Worm (Caenorhabditis elegans): Measurements from ENCODE around the gene dnj-20.

Gene dnj-20

DNA sequence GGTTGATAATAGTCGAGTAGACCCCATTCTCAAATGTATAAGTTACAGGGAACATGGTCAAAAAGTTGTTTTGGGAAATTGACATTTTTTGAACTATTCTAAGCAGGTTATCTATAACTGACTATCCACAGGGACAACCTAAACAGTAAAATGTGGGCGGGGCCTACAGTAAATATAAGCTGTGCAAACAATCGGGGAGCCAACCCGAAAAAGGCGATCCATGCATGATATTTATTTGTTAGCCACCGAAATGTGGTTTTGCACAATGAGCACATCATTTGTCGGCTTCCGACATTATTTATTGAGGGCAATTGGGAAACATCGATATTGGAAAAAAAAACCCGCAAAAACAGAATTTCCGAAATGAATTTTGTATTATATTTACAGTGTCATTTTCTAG is 9.2 kb downstream of the dnj-20 start, which contains the start of gene hlh-6:
Gene hlh-6, minus strand, starts transcription at position 101 of the 400 bp plus-strand sequence.
- TF ChIP-seq ceh-13 (GFP tag; optimal IDR thresholded peaks at IDR 0.05): no peak
- TF ChIP-seq ama-1 (optimal IDR thresholded peaks at IDR 0.05): no peak
- no peak for TF ChIP-seq ceh-36 (tag; optimal IDR thresholded peaks at IDR 0.05)
- no peak for TF ChIP-seq flt-1 (GFP tag; IDR thresholded peaks at IDR 0.05)
- no peak for TF ChIP-seq hnd-1 (tag; optimal IDR thresholded peaks at IDR 0.05)
- no peak for TF ChIP-seq hmg-4 (GFP tag; optimal IDR thresholded peaks at IDR 0.05)
- TF ChIP-seq scrt-1 (GFP tag; IDR thresholded peaks at IDR 0.05): no peak
- no peak for TF ChIP-seq F13C5.2 (tag; optimal IDR thresholded peaks at IDR 0.05)
- no peak for TF ChIP-seq B0310.2 (tag; optimal IDR thresholded peaks at IDR 0.05)
- no peak for TF ChIP-seq pes-1 (GFP tag; IDR thresholded peaks at IDR 0.05)
- TF ChIP-seq tra-4 (tag; optimal IDR thresholded peaks at IDR 0.05): no peak
- TF ChIP-seq tbx-11 (GFP tag; IDR thresholded peaks at IDR 0.05): no peak
- no peak for TF ChIP-seq sea-1 (GFP tag; conservative IDR thresholded peaks at IDR 0.05)
- no peak for TF ChIP-seq ets-7 (tag; optimal IDR thresholded peaks at IDR 0.05)
- no peak for TF ChIP-seq aly-1 (tag; optimal IDR thresholded peaks at IDR 0.05)

DNA sequence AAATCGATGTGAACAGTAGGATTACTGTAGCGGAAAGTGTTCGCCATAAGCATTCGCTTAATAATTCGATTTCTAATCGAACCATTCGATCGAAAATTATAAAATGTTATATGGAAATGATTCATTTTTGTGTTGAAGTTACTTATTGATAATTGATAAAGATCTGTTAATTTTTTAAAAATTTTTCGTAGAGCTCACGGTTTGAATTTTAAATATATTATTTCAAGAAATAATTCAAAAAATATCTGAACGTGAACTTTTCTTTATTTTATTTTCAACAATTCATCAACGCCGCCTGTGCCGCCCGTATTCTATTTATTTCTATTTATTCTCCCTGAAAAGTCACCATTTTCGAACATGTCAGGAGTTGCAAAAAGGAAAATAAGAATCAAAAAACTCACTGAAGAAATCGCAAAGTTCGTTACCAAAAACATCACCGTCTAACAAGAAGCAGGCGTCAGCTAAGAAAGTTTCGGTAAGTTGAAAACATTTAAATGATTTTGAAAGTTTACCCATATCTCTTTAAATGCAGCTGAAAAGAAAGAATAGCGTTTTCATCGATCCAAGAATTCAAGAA is 12.5 kb downstream of the dnj-20 start, which contains the start of the genes T15H9.5 and T15H9.4:
Gene T15H9.5, minus strand, starts transcription at position 101 of the 577 bp plus-strand sequence.
Gene T15H9.4, plus strand, starts transcription at position 527 of the 577 bp plus-strand sequence.
- no peak for TF ChIP-seq ceh-36 (tag; optimal IDR thresholded peaks at IDR 0.05)
- TF ChIP-seq scrt-1 (GFP tag; IDR thresholded peaks at IDR 0.05): no peak
- no peak for TF ChIP-seq ets-7 (tag; optimal IDR thresholded peaks at IDR 0.05)
- TF ChIP-seq ceh-13 (GFP tag; optimal IDR thresholded peaks at IDR 0.05): no peak
- TF ChIP-seq B0310.2 (tag; optimal IDR thresholded peaks at IDR 0.05): no peak
- TF ChIP-seq sea-1 (GFP tag; conservative IDR thresholded peaks at IDR 0.05): no peak
- no peak for TF ChIP-seq pes-1 (GFP tag; IDR thresholded peaks at IDR 0.05)
- TF ChIP-seq aly-1 (tag; optimal IDR thresholded peaks at IDR 0.05): no peak
- no peak for TF ChIP-seq tra-4 (tag; optimal IDR thresholded peaks at IDR 0.05)
- TF ChIP-seq ama-1 (optimal IDR thresholded peaks at IDR 0.05): no peak
- TF ChIP-seq tbx-37 (GFP tag; conservative IDR thresholded peaks at IDR 0.05): no peak
- no peak for TF ChIP-seq tbx-11 (GFP tag; IDR thresholded peaks at IDR 0.05)
- TF ChIP-seq hmg-4 (GFP tag; optimal IDR thresholded peaks at IDR 0.05): no peak
- TF ChIP-seq F13C5.2 (tag; optimal IDR thresholded peaks at IDR 0.05): no peak
- no peak for TF ChIP-seq hmbx-1 (tag; optimal IDR thresholded peaks at IDR 0.05)
- no peak for TF ChIP-seq flt-1 (GFP tag; IDR thresholded peaks at IDR 0.05)
- no peak for TF ChIP-seq hnd-1 (tag; optimal IDR thresholded peaks at IDR 0.05)

DNA sequence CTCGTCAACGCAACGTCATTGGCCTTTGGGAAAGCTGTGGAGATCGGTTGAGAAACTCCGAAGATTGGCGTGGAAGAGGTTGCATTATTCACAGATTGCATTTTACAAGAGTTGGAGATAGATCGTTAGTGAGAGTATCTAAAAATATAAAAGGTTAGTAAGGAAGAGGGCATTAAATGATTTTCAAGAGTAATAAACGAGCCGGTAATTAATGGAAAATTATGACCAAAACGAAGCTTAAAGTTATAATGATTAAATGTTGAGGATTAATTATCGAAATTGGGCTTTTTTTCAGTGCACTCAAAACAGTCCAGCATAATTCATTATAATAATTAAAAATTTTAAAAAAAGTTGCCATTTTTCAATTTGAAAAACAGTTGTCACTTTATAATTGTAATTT is 14.7 kb downstream of the dnj-20 start, which contains the start of gene pap-2:
Gene pap-2, minus strand, starts transcription at position 101 of the 400 bp plus-strand sequence.
- TF ChIP-seq pes-1 (GFP tag; IDR thresholded peaks at IDR 0.05) (no peak), B0310.2 (tag; optimal IDR thresholded peaks at IDR 0.05) (no peak), tbx-11 (GFP tag; IDR thresholded peaks at IDR 0.05) (no peak), tra-4 (tag; optimal IDR thresholded peaks at IDR 0.05) (no peak), ets-7 (tag; optimal IDR thresholded peaks at IDR 0.05) (no peak), ceh-13 (GFP tag; optimal IDR thresholded peaks at IDR 0.05) (no peak), aly-1 (tag; optimal IDR thresholded peaks at IDR 0.05) (no peak), flt-1 (GFP tag; IDR thresholded peaks at IDR 0.05) (no peak), tbx-37 (GFP tag; conservative IDR thresholded peaks at IDR 0.05) (no peak), hmg-4 (GFP tag; optimal IDR thresholded peaks at IDR 0.05) (no peak), hmbx-1 (tag; optimal IDR thresholded peaks at IDR 0.05) (no peak), sea-1 (GFP tag; conservative IDR thresholded peaks at IDR 0.05) (no peak), scrt-1 (GFP tag; IDR thresholded peaks at IDR 0.05) (no peak), ama-1 (optimal IDR thresholded peaks at IDR 0.05) (no peak), ceh-36 (tag; optimal IDR thresholded peaks at IDR 0.05) (no peak), F13C5.2 (tag; optimal IDR thresholded peaks at IDR 0.05) (no peak)

DNA sequence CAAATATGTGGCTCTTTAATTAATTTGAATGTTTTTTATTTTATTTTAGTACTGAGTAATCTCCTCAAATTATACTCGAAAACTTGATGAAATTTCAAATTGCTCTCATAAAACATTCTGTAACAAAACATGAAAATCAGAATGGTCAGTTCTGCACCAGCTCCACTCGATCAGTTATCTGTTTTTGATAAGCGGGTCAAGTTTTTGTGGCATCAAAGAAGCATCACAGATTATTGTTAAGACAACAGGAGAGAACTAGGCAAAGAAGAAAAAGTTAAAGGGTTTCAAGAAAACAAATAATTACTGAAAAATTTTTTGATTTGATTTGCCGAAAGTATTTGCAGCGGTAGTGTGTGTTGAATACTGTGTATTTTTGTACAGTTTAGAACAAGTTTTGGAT is 16.8 kb downstream of the dnj-20 start:
- TF ChIP-seq B0310.2 (tag; optimal IDR thresholded peaks at IDR 0.05): no peak
- TF ChIP-seq hmg-4 (GFP tag; optimal IDR thresholded peaks at IDR 0.05): no peak
- no peak for TF ChIP-seq tbx-37 (GFP tag; conservative IDR thresholded peaks at IDR 0.05)
- no peak for TF ChIP-seq hmbx-1 (tag; optimal IDR thresholded peaks at IDR 0.05)
- TF ChIP-seq tbx-11 (GFP tag; IDR thresholded peaks at IDR 0.05): no peak
- TF ChIP-seq F13C5.2 (tag; optimal IDR thresholded peaks at IDR 0.05): no peak
- TF ChIP-seq ceh-13 (GFP tag; optimal IDR thresholded peaks at IDR 0.05): no peak
- no peak for TF ChIP-seq flt-1 (GFP tag; IDR thresholded peaks at IDR 0.05)

ce11 chrII:9606485-9607036 is 17.4 kb downstream of the dnj-20 start:
- TF ChIP-seq pes-1 (GFP tag; IDR thresholded peaks at IDR 0.05) (no peak), hmbx-1 (tag; optimal IDR thresholded peaks at IDR 0.05) (no peak), ets-7 (tag; optimal IDR thresholded peaks at IDR 0.05) (no peak), ama-1 (optimal IDR thresholded peaks at IDR 0.05) (no peak), hnd-1 (tag; optimal IDR thresholded peaks at IDR 0.05) (no peak), F13C5.2 (tag; optimal IDR thresholded peaks at IDR 0.05) (no peak), flt-1 (GFP tag; IDR thresholded peaks at IDR 0.05) (no peak), aly-1 (tag; optimal IDR thresholded peaks at IDR 0.05) (no peak), hmg-4 (GFP tag; optimal IDR thresholded peaks at IDR 0.05) (no peak), ceh-13 (GFP tag; optimal IDR thresholded peaks at IDR 0.05) (no peak), tbx-37 (GFP tag; conservative IDR thresholded peaks at IDR 0.05) (no peak), sea-1 (GFP tag; conservative IDR thresholded peaks at IDR 0.05) (no peak), tbx-11 (GFP tag; IDR thresholded peaks at IDR 0.05) (no peak), tra-4 (tag; optimal IDR thresholded peaks at IDR 0.05) (no peak), scrt-1 (GFP tag; IDR thresholded peaks at IDR 0.05) (no peak), ceh-36 (tag; optimal IDR thresholded peaks at IDR 0.05) (no peak), B0310.2 (tag; optimal IDR thresholded peaks at IDR 0.05) (no peak)

DNA sequence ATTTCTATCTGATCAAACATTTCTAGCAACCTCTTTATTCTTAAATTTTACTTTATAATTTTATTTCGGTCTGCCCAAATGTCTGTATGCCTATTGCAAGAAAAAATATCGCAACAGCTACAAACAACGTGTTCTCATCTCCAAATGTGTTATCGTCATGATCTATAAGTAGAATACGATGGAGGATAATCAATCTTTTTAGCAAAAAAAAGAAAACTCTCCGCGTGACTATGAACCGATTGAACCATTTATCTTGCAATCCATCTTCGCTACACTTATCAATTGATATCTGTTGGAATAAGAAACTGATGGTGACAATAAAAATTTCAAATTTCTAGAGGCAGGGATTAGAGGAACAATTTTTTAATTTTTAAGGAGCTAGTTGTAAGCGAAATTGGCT is 18.0 kb downstream of the dnj-20 start:
- no peak for TF ChIP-seq tbx-37 (GFP tag; conservative IDR thresholded peaks at IDR 0.05)
- TF ChIP-seq aly-1 (tag; optimal IDR thresholded peaks at IDR 0.05): no peak
- no peak for TF ChIP-seq tra-4 (tag; optimal IDR thresholded peaks at IDR 0.05)
- no peak for TF ChIP-seq ceh-13 (GFP tag; optimal IDR thresholded peaks at IDR 0.05)
- no peak for TF ChIP-seq hmg-4 (GFP tag; optimal IDR thresholded peaks at IDR 0.05)
- no peak for TF ChIP-seq tbx-11 (GFP tag; IDR thresholded peaks at IDR 0.05)
- TF ChIP-seq B0310.2 (tag; optimal IDR thresholded peaks at IDR 0.05): no peak
- no peak for TF ChIP-seq ceh-36 (tag; optimal IDR thresholded peaks at IDR 0.05)
- TF ChIP-seq hnd-1 (tag; optimal IDR thresholded peaks at IDR 0.05): no peak
- no peak for TF ChIP-seq ama-1 (optimal IDR thresholded peaks at IDR 0.05)
- TF ChIP-seq pes-1 (GFP tag; IDR thresholded peaks at IDR 0.05): no peak
- TF ChIP-seq hmbx-1 (tag; optimal IDR thresholded peaks at IDR 0.05): no peak
- no peak for TF ChIP-seq ets-7 (tag; optimal IDR thresholded peaks at IDR 0.05)
- no peak for TF ChIP-seq sea-1 (GFP tag; conservative IDR thresholded peaks at IDR 0.05)
- no peak for TF ChIP-seq flt-1 (GFP tag; IDR thresholded peaks at IDR 0.05)
- no peak for TF ChIP-seq scrt-1 (GFP tag; IDR thresholded peaks at IDR 0.05)
- TF ChIP-seq F13C5.2 (tag; optimal IDR thresholded peaks at IDR 0.05): no peak

Measured in whole organism, early embryonic.